Fruit fly (Drosophila melanogaster) whole organism, embryonic: ENCODE results near the gene Cpr11A.

Experiments
- Atf-2 ChIP-seq: fragments of 200-800 bp; sonication (Bioruptor generic); optimal IDR thresholded peaks from 2 replicates; lab custom pipeline; 2016; ENCODE audit warnings: missing biosample characterization, missing genetic modification characterization
- Blimp-1 ChIP-seq: fragments of 200-800 bp; sonication (Bioruptor generic); optimal IDR thresholded peaks from 3 replicates; lab custom pipeline; 2018; ENCODE audit warnings: missing biosample characterization, missing genetic modification characterization, mild to moderate bottlenecking, moderate library complexity, missing genetic modification reagents
- CG10147 ChIP-seq: fragments of 200-800 bp; sonication (Bioruptor generic); optimal IDR thresholded peaks from 2 replicates; lab custom pipeline; 2019; ENCODE audit warnings: missing biosample characterization, mild to moderate bottlenecking, missing genetic modification characterization, moderate library complexity
- CG10543 ChIP-seq: fragments of 200-800 bp; sonication (Bioruptor generic); optimal IDR thresholded peaks from 3 replicates; lab custom pipeline; 2017; ENCODE audit warnings: missing biosample characterization, mild to moderate bottlenecking, missing genetic modification characterization, moderate library complexity
- CG11093 ChIP-seq: fragments of 200-800 bp; sonication (Bioruptor generic); IDR thresholded peaks from 3 replicates; pipeline ENCODE4 v1.3.6; 2022; ENCODE audit warnings: missing biosample characterization, missing genetic modification characterization
- CG11398 ChIP-seq: fragments of 200-800 bp; sonication (Bioruptor generic); optimal IDR thresholded peaks from 2 replicates; lab custom pipeline; 2016; ENCODE audit warnings: missing biosample characterization, missing genetic modification characterization
- CG11456 ChIP-seq: fragments of 200-800 bp; sonication (Bioruptor generic); IDR thresholded peaks from 3 replicates; pipeline ENCODE4 v1.3.6; 2022; ENCODE audit warnings: missing biosample characterization, missing genetic modification characterization
- CG12104 ChIP-seq: fragments of 200-800 bp; sonication (Bioruptor generic); optimal IDR thresholded peaks from 3 replicates; lab custom pipeline; 2016; ENCODE audit warnings: missing biosample characterization, missing genetic modification characterization
- CG12155 ChIP-seq: fragments of 200-800 bp; sonication (Bioruptor generic); optimal IDR thresholded peaks from 3 replicates; lab custom pipeline; 2016; ENCODE audit warnings: missing biosample characterization, missing genetic modification characterization
- CG13296 ChIP-seq: fragments of 200-800 bp; sonication (Bioruptor generic); optimal IDR thresholded peaks from 3 replicates; lab custom pipeline; 2018; ENCODE audit warnings: missing biosample characterization, mild to moderate bottlenecking, missing genetic modification characterization
- CG15011 ChIP-seq: fragments of 200-800 bp; sonication (Bioruptor generic); optimal IDR thresholded peaks from 3 replicates; lab custom pipeline; 2018; ENCODE audit warnings: missing biosample characterization, mild to moderate bottlenecking, missing genetic modification characterization
- CG17359 ChIP-seq: fragments of 200-800 bp; sonication (Bioruptor generic); optimal IDR thresholded peaks from 3 replicates; lab custom pipeline; 2018; ENCODE audit warnings: missing biosample characterization, mild to moderate bottlenecking, missing genetic modification characterization, moderate library complexity
- CG18262 ChIP-seq: fragments of 200-800 bp; optimal IDR thresholded peaks from 3 replicates; lab custom pipeline; 2019; ENCODE audit warnings: missing biosample characterization, mild to moderate bottlenecking, missing genetic modification characterization, moderate library complexity
- CG18599 ChIP-seq: fragments of 200-800 bp; sonication (Bioruptor generic); optimal IDR thresholded peaks from 3 replicates; lab custom pipeline; 2017; ENCODE audit warnings: missing biosample characterization, missing genetic modification characterization, mild to moderate bottlenecking, moderate library complexity, missing genetic modification reagents
- CG2199 ChIP-seq: fragments of 200-800 bp; sonication (Bioruptor generic); IDR thresholded peaks from 3 replicates; pipeline ENCODE4 v1.3.6; 2022; ENCODE audit warnings: missing biosample characterization, missing genetic modification characterization
- CG2678 ChIP-seq: fragments of 200-800 bp; sonication (Bioruptor generic); optimal IDR thresholded peaks from 3 replicates; lab custom pipeline; 2019; ENCODE audit warnings: missing biosample characterization, mild to moderate bottlenecking, missing genetic modification characterization, moderate library complexity
- CG2712 ChIP-seq: fragments of 200-800 bp; optimal IDR thresholded peaks from 3 replicates; lab custom pipeline; 2019; ENCODE audit warnings: missing biosample characterization, mild to moderate bottlenecking, missing genetic modification characterization, moderate library complexity
- CG5180 ChIP-seq: fragments of 200-800 bp; sonication (Bioruptor generic); optimal IDR thresholded peaks from 3 replicates; lab custom pipeline; 2017; ENCODE audit warnings: missing biosample characterization, missing genetic modification characterization, mild to moderate bottlenecking, moderate library complexity, missing genetic modification reagents
- CG7271 ChIP-seq: fragments of 200-800 bp; sonication (Bioruptor generic); optimal IDR thresholded peaks from 2 replicates; lab custom pipeline; 2018; ENCODE audit warnings: missing biosample characterization, mild to moderate bottlenecking, missing genetic modification characterization, moderate library complexity
- CG7839 ChIP-seq: fragments of 200-800 bp; sonication (Bioruptor generic); optimal IDR thresholded peaks from 3 replicates; lab custom pipeline; 2018; ENCODE audit warnings: missing biosample characterization, mild to moderate bottlenecking, missing genetic modification characterization, moderate library complexity
- CG8290 ChIP-seq, 3 experiments: fragments of 200-800 bp; sonication (Bioruptor generic); optimal IDR thresholded peaks; 2 replicates each; lab custom pipeline; 2016 to 2019; ENCODE audit warnings: missing biosample characterization in 3 of 3, missing genetic modification characterization in 3 of 3, mild to moderate bottlenecking in 2 of 3, moderate library complexity in 1 of 3
- CG9727 ChIP-seq: fragments of 200-800 bp; sonication (Bioruptor generic); optimal IDR thresholded peaks from 3 replicates; lab custom pipeline; 2017; ENCODE audit warnings: missing biosample characterization, mild to moderate bottlenecking, missing genetic modification characterization
- CG9797 ChIP-seq: fragments of 200-800 bp; sonication (Bioruptor generic); optimal IDR thresholded peaks from 3 replicates; lab custom pipeline; 2018; ENCODE audit warnings: missing biosample characterization, mild to moderate bottlenecking, missing genetic modification characterization
- Doc3 ChIP-seq: fragments of 200-800 bp; sonication (Bioruptor generic); IDR thresholded peaks from 3 replicates; pipeline ENCODE4 v1.3.6; 2022; ENCODE audit warnings: missing biosample characterization, missing genetic modification characterization; ENCODE audit not compliant: partially characterized antibody
- Ets65A ChIP-seq: fragments of 200-800 bp; sonication (Bioruptor generic); peaks from one replicate; lab custom pipeline; 2016; ENCODE audit warnings: missing biosample characterization, missing genetic modification characterization
- GATAe ChIP-seq: fragments of 200-800 bp; sonication (Bioruptor generic); conservative IDR thresholded peaks from 2 replicates; pipeline ENCODE4 v1.3.6; 2022; ENCODE audit warnings: missing biosample characterization, missing genetic modification characterization
- HHEX ChIP-seq: fragments of 200-800 bp; sonication (Bioruptor generic); optimal IDR thresholded peaks from 3 replicates; lab custom pipeline; 2017; ENCODE audit warnings: missing biosample characterization, mild to moderate bottlenecking, missing genetic modification characterization, missing genetic modification reagents
- HLH3B ChIP-seq: fragments of 200-800 bp; sonication (Bioruptor generic); IDR thresholded peaks from 2 replicates; pipeline ENCODE4 v1.3.6; 2022; ENCODE audit warnings: missing biosample characterization, missing genetic modification characterization
- Hmr ChIP-seq: fragments of 200-800 bp; sonication (Bioruptor generic); optimal IDR thresholded peaks from 3 replicates; lab custom pipeline; 2017; ENCODE audit warnings: mild to moderate bottlenecking, missing biosample characterization, missing genetic modification reagents, missing genetic modification characterization
- Mad ChIP-seq: fragments of 200-800 bp; sonication (Bioruptor generic); optimal IDR thresholded peaks from 2 replicates; lab custom pipeline; 2016; ENCODE audit warnings: missing biosample characterization, missing genetic modification characterization
- Opbp ChIP-seq: fragments of 200-800 bp; sonication (Bioruptor generic); IDR thresholded peaks from 3 replicates; pipeline ENCODE4 v1.3.6; 2022; ENCODE audit warnings: missing biosample characterization, missing genetic modification characterization; ENCODE audit not compliant: partially characterized antibody
- Sox100B ChIP-seq: fragments of 200-800 bp; sonication (Bioruptor generic); optimal IDR thresholded peaks from 3 replicates; lab custom pipeline; 2018; ENCODE audit warnings: missing biosample characterization, mild to moderate bottlenecking, missing genetic modification characterization
- bab2 ChIP-seq: fragments of 200-800 bp; sonication (Bioruptor generic); optimal IDR thresholded peaks from 2 replicates; lab custom pipeline; 2016; ENCODE audit warnings: missing biosample characterization, missing genetic modification characterization
- chif ChIP-seq, 2 experiments: fragments of 200-800 bp; sonication (Bioruptor generic); optimal IDR thresholded peaks; 3 replicates each; lab custom pipeline; 2016; ENCODE audit warnings: missing biosample characterization in 2 of 2, missing genetic modification characterization in 2 of 2
- chn ChIP-seq: fragments of 200-800 bp; sonication (Bioruptor generic); optimal IDR thresholded peaks from 2 replicates; lab custom pipeline; 2016; ENCODE audit warnings: missing biosample characterization, missing genetic modification characterization
- cwo ChIP-seq: fragments of 200-800 bp; sonication (Bioruptor generic); optimal IDR thresholded peaks from 3 replicates; lab custom pipeline; 2017; ENCODE audit warnings: missing biosample characterization, missing genetic modification characterization, mild to moderate bottlenecking, moderate library complexity, missing genetic modification reagents
- ems ChIP-seq: fragments of 200-800 bp; sonication (Bioruptor generic); optimal IDR thresholded peaks from 3 replicates; lab custom pipeline; 2016; ENCODE audit warnings: missing biosample characterization, missing genetic modification characterization
- eyg ChIP-seq: fragments of 200-800 bp; sonication (Bioruptor generic); optimal IDR thresholded peaks from 3 replicates; lab custom pipeline; 2016; ENCODE audit warnings: missing biosample characterization, missing genetic modification characterization
- fu2 ChIP-seq: fragments of 200-800 bp; sonication (Bioruptor generic); optimal IDR thresholded peaks from 2 replicates; lab custom pipeline; 2016; ENCODE audit warnings: missing biosample characterization, missing genetic modification characterization
- ham ChIP-seq: fragments of 200-800 bp; sonication (Bioruptor generic); IDR thresholded peaks from 2 replicates; pipeline ENCODE4 v1.3.6; 2022; ENCODE audit warnings: missing biosample characterization, missing genetic modification characterization
- luna ChIP-seq: fragments of 200-800 bp; sonication (Bioruptor generic); optimal IDR thresholded peaks from 2 replicates; lab custom pipeline; 2016; ENCODE audit warnings: missing biosample characterization, missing genetic modification characterization
- phol ChIP-seq: fragments of 200-800 bp; sonication (Bioruptor generic); optimal IDR thresholded peaks from 3 replicates; lab custom pipeline; 2018; ENCODE audit warnings: missing biosample characterization, mild to moderate bottlenecking, missing genetic modification characterization, moderate library complexity
- ro ChIP-seq: fragments of 200-800 bp; sonication (Bioruptor generic); IDR thresholded peaks from 2 replicates; pipeline ENCODE4 v1.3.6; 2022; ENCODE audit warnings: missing biosample characterization, missing genetic modification characterization
- schlank ChIP-seq: fragments of 200-800 bp; sonication (Bioruptor generic); optimal IDR thresholded peaks from 2 replicates; lab custom pipeline; 2018; ENCODE audit warnings: missing biosample characterization, mild to moderate bottlenecking, missing genetic modification characterization
- shn ChIP-seq: fragments of 200-800 bp; sonication (Bioruptor generic); optimal IDR thresholded peaks from 3 replicates; lab custom pipeline; 2016; ENCODE audit warnings: missing biosample characterization, missing genetic modification characterization
- slbo ChIP-seq: fragments of 200-800 bp; sonication (Bioruptor generic); IDR thresholded peaks from 2 replicates; pipeline ENCODE4 v1.3.6; 2022; ENCODE audit warnings: missing biosample characterization, missing genetic modification characterization
- vnd ChIP-seq: fragments of 200-800 bp; sonication (Bioruptor generic); IDR thresholded peaks from 3 replicates; pipeline ENCODE4 v1.3.6; 2022; ENCODE audit warnings: missing biosample characterization, missing genetic modification characterization; ENCODE audit not compliant: partially characterized antibody
- wek ChIP-seq: fragments of 200-800 bp; sonication (Bioruptor generic); optimal IDR thresholded peaks from 3 replicates; lab custom pipeline; 2018; ENCODE audit warnings: missing biosample characterization, mild to moderate bottlenecking, missing genetic modification characterization, moderate library complexity

The Cpr11A gene

DNA sequence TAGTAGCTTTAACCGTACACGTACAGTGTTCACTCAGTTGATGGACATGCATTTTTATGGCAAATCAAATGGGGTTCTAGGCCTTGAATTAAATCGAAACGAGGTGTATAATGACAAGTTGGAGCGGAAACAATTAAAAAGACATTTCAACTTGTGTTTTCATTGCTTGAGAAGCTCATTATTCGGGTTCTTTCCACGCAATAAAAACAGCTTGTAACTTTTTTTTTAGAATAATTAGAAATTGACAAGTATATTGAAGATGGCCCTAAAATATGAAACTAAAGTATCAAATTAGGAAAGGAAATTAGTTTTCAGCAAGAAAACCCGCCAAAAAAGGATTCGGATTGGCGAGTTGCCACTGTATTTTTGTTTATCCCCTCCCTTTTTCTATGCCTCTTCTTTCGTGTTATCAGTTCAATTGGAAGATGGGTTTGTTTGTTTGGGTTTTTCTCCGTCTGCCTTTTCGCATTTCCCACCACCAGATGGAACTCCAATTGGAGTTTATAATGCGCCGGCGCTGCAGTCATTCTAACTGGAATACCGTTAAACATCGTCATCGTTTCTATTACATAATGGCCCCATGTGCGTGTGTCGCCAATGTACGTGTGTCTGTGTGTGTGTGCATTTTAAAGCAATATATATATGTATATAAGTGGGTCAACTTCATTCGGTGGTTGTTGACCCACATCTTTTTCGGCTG lies 20.1 kb upstream of the Cpr11A start (continued):
- TF ChIP-seq CG9727 (GFP tag; lab: Kevin White, UChicago) (peak; percentile 63), CG11398 (GFP tag; lab: Kevin White, UChicago) (peak; percentile 18), chif (GFP tag; optimal IDR thresholded peaks at IDR 0.05; lab: Kevin White, UChicago) (peak; percentile 40 to 49), CG9797 (GFP tag; lab: Kevin White, UChicago) (no peak), fu2 (GFP tag; lab: Kevin White, UChicago) (peak; percentile 10), CG10543 (GFP tag; lab: Kevin White, UChicago) (peak; percentile 45), Ets65A (GFP tag; lab: Kevin White, UChicago) (peak; percentile 94), chn (GFP tag; lab: Kevin White, UChicago) (peak; percentile 29), Doc3 (no peak), wek (GFP tag; lab: Kevin White, UChicago) (no peak), HHEX (GFP tag; lab: Kevin White, UChicago) (peak; percentile 55), CG15011 (GFP tag; lab: Kevin White, UChicago) (peak; percentile 49), schlank (tag; lab: Kevin White, UChicago) (no peak), CG7271 (tag; lab: Kevin White, UChicago) (no peak), CG12155 (peak; percentile 27), vnd (GFP tag; lab: Robert Waterston, UW) (0 out of 3 replicates have a peak, but pooled peaks have one; percentile 37), luna (GFP tag; lab: Kevin White, UChicago) (peak; percentile 40), ro (no peak), CG8290 (GFP tag; optimal IDR thresholded peaks at IDR 0.05; lab: Kevin White, UChicago) (no peak), CG8290 (tag; optimal IDR thresholded peaks at IDR 0.05; lab: Kevin White, UChicago) (peak in 1 of 2 experiments; percentile 27), shn (peak; percentile 35), CG17359 (tag; lab: Kevin White, UChicago) (peak; percentile 56), ham (GFP tag; lab: Robert Waterston, UW) (no peak), bab2 (GFP tag; lab: Kevin White, UChicago) (peak; percentile 15), CG7839 (tag; lab: Kevin White, UChicago) (peak; percentile 65), Blimp-1 (peak; percentile 23), Opbp (GFP tag; lab: Robert Waterston, UW) (no peak), CG2678 (tag; lab: Kevin White, UChicago) (peak; percentile 72), Hmr (GFP tag; lab: Kevin White, UChicago) (peak; percentile 54), CG10147 (GFP tag; lab: Kevin White, UChicago) (peak; percentile 56), HLH3B (GFP tag; lab: Robert Waterston, UW) (0 out of 2 replicates have a peak, but pooled peaks have one; percentile 25), CG12104 (GFP tag; lab: Kevin White, UChicago) (peak; percentile 27), CG11456 (GFP tag; lab: Robert Waterston, UW) (0 out of 3 replicates have a peak, but pooled peaks have one; percentile 59), eyg (GFP tag; lab: Kevin White, UChicago) (peak; percentile 25), ems (GFP tag; lab: Kevin White, UChicago) (peak; percentile 36), CG13296 (GFP tag; lab: Kevin White, UChicago) (peak; percentile 4), GATAe (GFP tag; lab: Robert Waterston, UW) (no peak), cwo (GFP tag; lab: Kevin White, UChicago) (peak; percentile 28), Sox100B (GFP tag; lab: Kevin White, UChicago) (peak; percentile 68), CG18599 (GFP tag; lab: Kevin White, UChicago) (peak; percentile 65), CG18262 (tag; lab: Kevin White, UChicago) (peak; percentile 47), slbo (peak; percentile 56), CG2712 (tag; lab: Kevin White, UChicago) (peak; percentile 32), CG5180 (GFP tag; lab: Kevin White, UChicago) (peak; percentile 29), CG2199 (no peak), CG11093 (GFP tag; lab: Robert Waterston, UW) (no peak), Atf-2 (GFP tag; lab: Kevin White, UChicago) (peak; percentile 41), Mad (GFP tag; lab: Kevin White, UChicago) (peak; percentile 18), phol (tag; lab: Kevin White, UChicago) (peak; percentile 57)
